Fruit fly (Drosophila melanogaster): ENCODE data around the gene CG11458.

The CG11458 gene

dm6 chr3L:20952121-20952487 lies 46.5 kb downstream of the CG11458 start (continued):
- TF ChIP-seq salr (GFP tag; optimal IDR thresholded peaks at IDR 0.05) (peak in 1 of 2 experiments; percentile 48), Met (GFP tag; optimal IDR thresholded peaks at IDR 0.05) (peak; percentile 70), CG32006 (GFP tag; optimal IDR thresholded peaks at IDR 0.05) (peak; percentile 51), acj6 (GFP tag; optimal IDR thresholded peaks at IDR 0.05) (peak; percentile 58), Eip93F (GFP tag; optimal IDR thresholded peaks at IDR 0.05) (no peak), CG11902 (GFP tag; optimal IDR thresholded peaks at IDR 0.05) (peak; percentile 12), Hr39 (GFP tag; optimal IDR thresholded peaks at IDR 0.05) (peak; percentile 46), fd85E (GFP tag; optimal IDR thresholded peaks at IDR 0.05) (no peak), CG8632 (GFP tag; optimal IDR thresholded peaks at IDR 0.05) (peak; percentile 43), CG6276 (GFP tag; optimal IDR thresholded peaks at IDR 0.05) (peak; percentile 37), CG1621 (tag; optimal IDR thresholded peaks at IDR 0.05) (peak; percentile 18), topi (GFP tag; optimal IDR thresholded peaks at IDR 0.05) (peak; percentile 59), CG11762 (GFP tag; optimal IDR thresholded peaks at IDR 0.05; ENCODE audit: insufficient read depth) (peak; percentile 33), Sox15 (GFP tag; optimal IDR thresholded peaks at IDR 0.05) (peak; percentile 27), fd59A (GFP tag; optimal IDR thresholded peaks at IDR 0.05) (peak; percentile 44), Hr4 (GFP tag; optimal IDR thresholded peaks at IDR 0.05) (peak; percentile 52), CG3032 (tag; optimal IDR thresholded peaks at IDR 0.05) (peak; percentile 73), CG6792 (GFP tag; optimal IDR thresholded peaks at IDR 0.05) (no peak), Smox (GFP tag; optimal IDR thresholded peaks at IDR 0.05) (peak; percentile 55), CG3919 (GFP tag; optimal IDR thresholded peaks at IDR 0.05) (peak; percentile 58), CG10631 (GFP tag; optimal IDR thresholded peaks at IDR 0.05) (peak; percentile 58), Ets96B (tag; optimal IDR thresholded peaks at IDR 0.05) (peak; percentile 78), lz (GFP tag; optimal IDR thresholded peaks at IDR 0.05) (peak; percentile 29)

dm6 chr3L:20952622-20953618 lies 47.3 kb downstream of the CG11458 start:
- peak; percentile 84 for TF ChIP-seq svp (GFP tag)
- TF ChIP-seq CG34406 (GFP tag; optimal IDR thresholded peaks at IDR 0.05): peak; percentile 48
- peak; percentile 58 for TF ChIP-seq topi (GFP tag; optimal IDR thresholded peaks at IDR 0.05)
- peak; percentile 57 for TF ChIP-seq CG11902 (GFP tag; optimal IDR thresholded peaks at IDR 0.05)
- no peak for TF ChIP-seq dsx (GFP tag; optimal IDR thresholded peaks at IDR 0.05; ENCODE audit: poor library complexity, severe bottlenecking)
- no peak for TF ChIP-seq spab (GFP tag; optimal IDR thresholded peaks at IDR 0.05)
- TF ChIP-seq Blimp-1 (GFP tag; optimal IDR thresholded peaks at IDR 0.05): peak; percentile 14
- TF ChIP-seq Eip78C (GFP tag): peak; percentile 84
- TF ChIP-seq CG11294 (GFP tag; IDR thresholded peaks at IDR 0.05): no peak
- TF ChIP-seq CG6808 (GFP tag; optimal IDR thresholded peaks at IDR 0.05): no peak
- TF ChIP-seq Hr38 (GFP tag; optimal IDR thresholded peaks at IDR 0.05): no peak
- no peak for TF ChIP-seq fd59A (GFP tag; optimal IDR thresholded peaks at IDR 0.05)
- no peak for TF ChIP-seq CG6276 (GFP tag; optimal IDR thresholded peaks at IDR 0.05)
- TF ChIP-seq CG3919 (GFP tag; optimal IDR thresholded peaks at IDR 0.05): peak; percentile 47
- TF ChIP-seq Ets96B (tag; optimal IDR thresholded peaks at IDR 0.05): peak; percentile 14
- TF ChIP-seq CG8119 (GFP tag; IDR thresholded peaks at IDR 0.05): 0 out of 3 replicates have a peak, but pooled peaks have one; percentile 12
- peak; percentile 36 for TF ChIP-seq Ets21C (GFP tag; optimal IDR thresholded peaks at IDR 0.05)
- no peak for TF ChIP-seq net (GFP tag; optimal IDR thresholded peaks at IDR 0.05)
- TF ChIP-seq lz (GFP tag; optimal IDR thresholded peaks at IDR 0.05): peak; percentile 58
- TF ChIP-seq Sox15 (GFP tag; optimal IDR thresholded peaks at IDR 0.05): peak; percentile 56
- peak; percentile 35 for TF ChIP-seq achi (GFP tag; optimal IDR thresholded peaks at IDR 0.05)
- TF ChIP-seq CG6163 (GFP tag; IDR thresholded peaks at IDR 0.05): peak; percentile 80
- TF ChIP-seq Eip75B (GFP tag; optimal IDR thresholded peaks at IDR 0.05): peak; percentile 18
- TF ChIP-seq CG7368 (GFP tag; optimal IDR thresholded peaks at IDR 0.05): peak; percentile 43
- TF ChIP-seq Lpt (GFP tag; optimal IDR thresholded peaks at IDR 0.05): no peak
- TF ChIP-seq Sox14 (GFP tag; optimal IDR thresholded peaks at IDR 0.05): peak; percentile 35
- no peak for TF ChIP-seq dac (GFP tag; optimal IDR thresholded peaks at IDR 0.05)
- TF ChIP-seq CG6792 (GFP tag; optimal IDR thresholded peaks at IDR 0.05): peak; percentile 71
- TF ChIP-seq salr (GFP tag; optimal IDR thresholded peaks at IDR 0.05): no peak
- TF ChIP-seq cyc (GFP tag; optimal IDR thresholded peaks at IDR 0.05): peak; percentile 58
- TF ChIP-seq CG9139 (GFP tag; optimal IDR thresholded peaks at IDR 0.05): no peak
- peak; percentile 2 for TF ChIP-seq vri (GFP tag; optimal IDR thresholded peaks at IDR 0.05)
- peak; percentile 51 for TF ChIP-seq pdm3 (GFP tag; optimal IDR thresholded peaks at IDR 0.05)
- peak; percentile 58 for TF ChIP-seq Smox (GFP tag; optimal IDR thresholded peaks at IDR 0.05)
- no peak for TF ChIP-seq fkh (GFP tag; optimal IDR thresholded peaks at IDR 0.05)
- peak; percentile 61 for TF ChIP-seq Hr39 (GFP tag; optimal IDR thresholded peaks at IDR 0.05)

Data from whole organism, prepupa.